Worm (Caenorhabditis elegans) whole organism, L2 larva: ENCODE results near the gene F09D12.2.
"Not testable (repeated sequence)": the region's sequence is repeated elsewhere in the genome, so short reads cannot be mapped to it uniquely, and the experiment has no call there.

Source experiments
- C34F6.9 ChIP-seq: fragments of 150-350 bp; optimal IDR thresholded peaks from 2 replicates; lab custom pipeline; 2014; ENCODE audit warnings: missing biosample characterization, missing genetic modification characterization
- F13H6.1 ChIP-seq: sonication (generic microtip); optimal IDR thresholded peaks from 2 replicates; lab custom pipeline; 2016; ENCODE audit warnings: missing genetic modification characterization, missing compliant biosample characterization
- R02D3.7 ChIP-seq: fragments of 150-350 bp; optimal IDR thresholded peaks from 2 replicates; lab custom pipeline; 2014; ENCODE audit warnings: missing biosample characterization, missing genetic modification characterization
- Y55F3AM.14 ChIP-seq: fragments of 200-800 bp; sonication (Bioruptor generic); optimal IDR thresholded peaks from 2 replicates; lab custom pipeline; 2018; ENCODE audit warnings: mild to moderate bottlenecking, missing genetic modification characterization, missing compliant biosample characterization
- ZK546.5 ChIP-seq: sonication (generic microtip); optimal IDR thresholded peaks from 2 replicates; lab custom pipeline; 2017; ENCODE audit warnings: missing biosample characterization, missing genetic modification characterization
- ama-1 ChIP-seq: fragments of 150-350 bp; optimal IDR thresholded peaks from 2 replicates; lab custom pipeline; 2018; ENCODE audit warnings: inconsistent platforms
- blmp-1 ChIP-seq: sonication (generic microtip); optimal IDR thresholded peaks from 2 replicates; lab custom pipeline; 2017; ENCODE audit warnings: missing genetic modification characterization, mild to moderate bottlenecking, missing compliant biosample characterization, antibody characterized with exemption, moderate library complexity; ENCODE audit not compliant: insufficient read depth
- ceh-16 ChIP-seq: fragments of 150-350 bp; optimal IDR thresholded peaks from 2 replicates; lab custom pipeline; 2014; ENCODE audit warnings: missing biosample characterization, missing genetic modification characterization
- ceh-82 ChIP-seq: fragments of 150-350 bp; optimal IDR thresholded peaks from 2 replicates; lab custom pipeline; 2014; ENCODE audit warnings: missing biosample characterization, missing genetic modification characterization
- egl-27 ChIP-seq: sonication (generic microtip); optimal IDR thresholded peaks from 3 replicates; lab custom pipeline; 2017; ENCODE audit warnings: missing biosample characterization, missing genetic modification reagents, missing genetic modification characterization
- elt-1 ChIP-seq: fragments of 150-350 bp; optimal IDR thresholded peaks from 2 replicates; lab custom pipeline; 2014; ENCODE audit warnings: missing biosample characterization, missing genetic modification characterization
- elt-3 ChIP-seq: sonication (generic microtip); optimal IDR thresholded peaks from 2 replicates; lab custom pipeline; 2017; ENCODE audit warnings: missing biosample characterization, missing genetic modification characterization
- fos-1 ChIP-seq: fragments of 150-350 bp; optimal IDR thresholded peaks from 2 replicates; lab custom pipeline; 2014; ENCODE audit warnings: missing biosample characterization, missing genetic modification characterization
- gmeb-1 ChIP-seq: fragments of 150-350 bp; optimal IDR thresholded peaks from 2 replicates; lab custom pipeline; 2014; ENCODE audit warnings: missing biosample characterization, missing genetic modification characterization
- lin-11 ChIP-seq: fragments of 150-350 bp; sonication (generic microtip); optimal IDR thresholded peaks from 2 replicates; lab custom pipeline; 2014; ENCODE audit warnings: missing biosample characterization, missing genetic modification characterization, inconsistent platforms, mixed read lengths
- lin-39 ChIP-seq: fragments of 150-350 bp; optimal IDR thresholded peaks from 2 replicates; lab custom pipeline; 2014; ENCODE audit warnings: missing biosample characterization, missing genetic modification reagents, missing genetic modification characterization
- mdl-1 ChIP-seq, 2 experiments: fragments of 150-350 bp in 1 of 2; sonication (generic microtip) in 1 of 2; optimal IDR thresholded peaks; 2 replicates each; lab custom pipeline; 2017; ENCODE audit warnings: missing biosample characterization in 2 of 2, missing genetic modification characterization in 2 of 2
- nhr-10 ChIP-seq: sonication (generic microtip); optimal IDR thresholded peaks from 2 replicates; lab custom pipeline; 2017; ENCODE audit warnings: missing biosample characterization, missing genetic modification characterization
- nhr-11 ChIP-seq: fragments of 150-350 bp; optimal IDR thresholded peaks from 2 replicates; lab custom pipeline; 2014; ENCODE audit warnings: missing biosample characterization, missing genetic modification characterization
- nhr-129 ChIP-seq: fragments of 150-350 bp; optimal IDR thresholded peaks from 2 replicates; lab custom pipeline; 2014; ENCODE audit warnings: missing biosample characterization, missing genetic modification characterization
- nhr-21 ChIP-seq: fragments of 150-350 bp; optimal IDR thresholded peaks from 2 replicates; lab custom pipeline; 2014; ENCODE audit warnings: missing biosample characterization, missing genetic modification characterization
- nhr-237 ChIP-seq: fragments of 150-350 bp; optimal IDR thresholded peaks from 2 replicates; lab custom pipeline; 2014; ENCODE audit warnings: missing biosample characterization, missing genetic modification characterization
- nhr-25 ChIP-seq: fragments of 150-350 bp; sonication (generic microtip); optimal IDR thresholded peaks from 3 replicates; lab custom pipeline; 2014; ENCODE audit warnings: missing biosample characterization, missing genetic modification characterization
- nhr-77 ChIP-seq: fragments of 150-350 bp; optimal IDR thresholded peaks from 2 replicates; lab custom pipeline; 2014; ENCODE audit warnings: missing biosample characterization, missing genetic modification characterization
- peb-1 ChIP-seq: fragments of 150-350 bp; optimal IDR thresholded peaks from 2 replicates; lab custom pipeline; 2014; ENCODE audit warnings: missing biosample characterization, missing genetic modification characterization
- sem-4 ChIP-seq: fragments of 150-350 bp; optimal IDR thresholded peaks from 2 replicates; lab custom pipeline; 2014; ENCODE audit warnings: missing biosample characterization, missing genetic modification reagents, missing genetic modification characterization
- skn-1 ChIP-seq: sonication (generic microtip); optimal IDR thresholded peaks from 2 replicates; lab custom pipeline; 2017; ENCODE audit warnings: missing biosample characterization, missing genetic modification characterization
- sma-3 ChIP-seq: sonication (generic microtip); optimal IDR thresholded peaks from 2 replicates; lab custom pipeline; 2016; ENCODE audit warnings: missing genetic modification reagents, missing genetic modification characterization, missing compliant biosample characterization
- snpc-4 ChIP-seq: fragments of 150-350 bp; optimal IDR thresholded peaks from 2 replicates; lab custom pipeline; 2014; ENCODE audit warnings: missing biosample characterization, missing genetic modification characterization
- unc-55 ChIP-seq: fragments of 150-350 bp; sonication (generic microtip); optimal IDR thresholded peaks from 3 replicates; lab custom pipeline; 2014; ENCODE audit warnings: missing biosample characterization, missing genetic modification reagents, missing genetic modification characterization
- unc-62 ChIP-seq: fragments of 150-350 bp; optimal IDR thresholded peaks from 2 replicates; lab custom pipeline; 2014; ENCODE audit warnings: missing biosample characterization, missing genetic modification reagents, missing genetic modification characterization
- ztf-1 ChIP-seq: fragments of 200-800 bp; sonication (Bioruptor generic); conservative IDR thresholded peaks from 2 replicates; pipeline ENCODE4 v1.3.6; 2022; ENCODE audit warnings: missing genetic modification characterization, missing compliant biosample characterization
- ztf-11 ChIP-seq: sonication (generic microtip); optimal IDR thresholded peaks from 2 replicates; lab custom pipeline; 2017; ENCODE audit warnings: missing biosample characterization, missing genetic modification characterization
- ztf-4 ChIP-seq: fragments of 150-350 bp; optimal IDR thresholded peaks from 2 replicates; lab custom pipeline; 2014; ENCODE audit warnings: missing biosample characterization, missing genetic modification characterization

Gene F09D12.2

ce11 chrIV:3433387-3433786 lies 10.6 kb downstream of the F09D12.2 start, which contains the start of gene C04C3.7:
TSS of gene C04C3.7 (minus strand) at chrIV:3433487.
- TF ChIP-seq nhr-10; Y55F3AM.14 (GFP tag; lab: Kevin White, UChicago); ztf-4 (tag; lab: Kevin White, UChicago): not testable (repeated sequence)
- TF ChIP-seq, all 48 proteins: peak for 0; not testable (repeated sequence) for 48

ce11 chrIV:3428434-3428950 lies 15.5 kb downstream of the F09D12.2 start, which contains the start of the genes C04C3.9 and srz-60:
TSS of gene C04C3.9 (minus strand) at chrIV:3428534.
TSS of gene srz-60 (plus strand) at chrIV:3428900.
- TF ChIP-seq ztf-11 (no peak), ceh-82 (no peak), snpc-4 (tag; lab: Kevin White, UChicago) (no peak)

ce11 chrIV:3422516-3422915 lies 21.5 kb downstream of the F09D12.2 start, which contains the start of gene C04C3.6:
TSS of gene C04C3.6 (minus strand) at chrIV:3422616.
- TF ChIP-seq lin-39 (tag; lab: Kevin White, UChicago), result no peak
- TF ChIP-seq unc-62, result no peak
- no peak for TF ChIP-seq ZK546.5 (tag; lab: Kevin White, UChicago)
- no peak for TF ChIP-seq nhr-21
- no peak for TF ChIP-seq elt-1 (tag; lab: Kevin White, UChicago)
- no peak for TF ChIP-seq unc-55 (GFP tag; lab: Kevin White, UChicago)
- TF ChIP-seq nhr-10, result no peak
- TF ChIP-seq nhr-11 (tag; lab: Kevin White, UChicago), result no peak
- TF ChIP-seq peb-1 (tag; lab: Kevin White, UChicago), result no peak
- TF ChIP-seq ztf-1 (GFP tag; lab: Robert Waterston, UW), result no peak
- no peak for TF ChIP-seq nhr-77
- TF ChIP-seq elt-3 (tag; lab: Kevin White, UChicago), result no peak

- TF ChIP-seq egl-27 (no peak), F13H6.1 (tag; lab: Kevin White, UChicago) (no peak), sma-3 (GFP tag; lab: Kevin White, UChicago) (no peak), peb-1 (tag; lab: Kevin White, UChicago) (no peak), lin-11 (tag; lab: Kevin White, UChicago) (no peak), nhr-77 (no peak), ceh-16 (tag; lab: Kevin White, UChicago) (no peak), ZK546.5 (tag; lab: Kevin White, UChicago) (no peak), sem-4 (tag; lab: Kevin White, UChicago) (no peak), fos-1 (tag; lab: Kevin White, UChicago) (no peak), ceh-82 (no peak), mdl-1 (tag; optimal IDR thresholded peaks at IDR 0.05; lab: Kevin White, UChicago) (no peak), blmp-1 (no peak), C34F6.9 (tag; lab: Kevin White, UChicago) (no peak), ama-1 (lab: Kevin White, UChicago) (no peak), gmeb-1 (tag; lab: Kevin White, UChicago) (no peak), elt-3 (tag; lab: Kevin White, UChicago) (no peak), ztf-1 (GFP tag; lab: Robert Waterston, UW) (no peak), elt-1 (tag; lab: Kevin White, UChicago) (no peak)
Measured at ce11 chrIV:3418741-3419140, 25.3 kb downstream of the F09D12.2 start.

ce11 chrIV:3415383-3415782 lies 28.6 kb downstream of the F09D12.2 start, which contains the start of gene lgc-9:
TSS of gene lgc-9 (plus strand) at chrIV:3415683.
- TF ChIP-seq C34F6.9 (tag; lab: Kevin White, UChicago) (no peak), elt-1 (tag; lab: Kevin White, UChicago) (no peak), F13H6.1 (tag; lab: Kevin White, UChicago) (no peak), nhr-237 (tag; lab: Kevin White, UChicago) (no peak), nhr-11 (tag; lab: Kevin White, UChicago) (no peak), nhr-25 (tag; lab: Kevin White, UChicago) (no peak), ZK546.5 (tag; lab: Kevin White, UChicago) (no peak), unc-62 (no peak), elt-3 (tag; lab: Kevin White, UChicago) (no peak), skn-1 (tag; lab: Kevin White, UChicago) (no peak), R02D3.7 (no peak), nhr-129 (no peak), ceh-82 (no peak), lin-11 (tag; lab: Kevin White, UChicago) (no peak), Y55F3AM.14 (GFP tag; lab: Kevin White, UChicago) (no peak), snpc-4 (tag; lab: Kevin White, UChicago) (no peak), ztf-4 (tag; lab: Kevin White, UChicago) (no peak)
- TF ChIP-seq, all 48 proteins: peak for 0
